Worm (Caenorhabditis elegans): ENCODE data around the gene sta-2.

Gene sta-2

DNA sequence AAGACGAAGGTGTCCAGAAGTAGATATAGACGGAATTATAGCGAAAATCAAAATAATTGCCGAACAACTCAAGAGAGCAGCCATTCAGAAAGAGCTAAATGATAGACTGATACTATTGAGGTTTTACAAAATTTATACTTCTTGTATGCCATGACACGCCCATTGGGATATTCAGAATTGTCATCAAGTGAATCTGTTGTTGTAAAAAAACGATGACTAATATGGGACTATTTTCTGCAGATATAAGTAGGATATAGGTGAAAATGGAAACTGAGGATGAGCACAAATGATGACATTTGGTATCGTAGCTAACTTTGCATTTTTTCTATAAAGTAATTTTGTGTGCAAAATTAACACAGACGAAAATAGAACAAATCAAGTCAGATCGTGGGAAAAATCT, 14.7 kb downstream of the sta-2 start, which contains the start of gene F58E6.8:
Gene F58E6.8, minus strand, starts transcription at position 101 of the 400 bp plus-strand sequence.
- TF ChIP-seq lin-14 (GFP tag; optimal IDR thresholded peaks at IDR 0.05), result no peak
- no peak for TF ChIP-seq pax-3 (tag; optimal IDR thresholded peaks at IDR 0.05)
- no peak for TF ChIP-seq mep-1 (tag; optimal IDR thresholded peaks at IDR 0.05)
- no peak for TF ChIP-seq F16B12.6 (tag; optimal IDR thresholded peaks at IDR 0.05)
- TF ChIP-seq efl-1 (optimal IDR thresholded peaks at IDR 0.05), result no peak
- no peak for TF ChIP-seq efl-1 (GFP tag; optimal IDR thresholded peaks at IDR 0.05 in 1 of 2)

DNA sequence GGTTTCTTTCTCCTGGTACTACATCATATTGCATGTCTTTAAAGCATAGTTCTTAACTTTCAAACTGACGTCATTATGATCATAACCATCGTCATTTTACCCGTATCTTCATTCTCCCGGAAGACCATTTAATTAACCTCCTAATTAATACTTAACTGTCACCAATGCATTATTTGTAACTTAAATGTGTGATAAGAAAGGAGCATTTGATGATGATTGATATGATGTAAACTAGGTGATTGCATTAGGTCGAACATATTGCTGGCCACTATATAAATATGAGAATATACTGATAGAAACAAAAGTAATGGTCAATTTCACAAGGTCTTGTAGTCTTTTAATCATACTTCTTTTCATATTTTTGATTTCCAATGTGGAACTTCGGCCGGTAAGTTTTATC, 15.2 kb downstream of the sta-2 start, which contains the start of gene hrg-3:
Gene hrg-3, plus strand, starts transcription at position 227 of the 400 bp plus-strand sequence.
- TF ChIP-seq pqm-1 (tag; optimal IDR thresholded peaks at IDR 0.05) (peak; percentile 2), elt-2 (tag; optimal IDR thresholded peaks at IDR 0.05) (peak; percentile 87), zip-4 (GFP tag; optimal IDR thresholded peaks at IDR 0.05) (no peak)

DNA sequence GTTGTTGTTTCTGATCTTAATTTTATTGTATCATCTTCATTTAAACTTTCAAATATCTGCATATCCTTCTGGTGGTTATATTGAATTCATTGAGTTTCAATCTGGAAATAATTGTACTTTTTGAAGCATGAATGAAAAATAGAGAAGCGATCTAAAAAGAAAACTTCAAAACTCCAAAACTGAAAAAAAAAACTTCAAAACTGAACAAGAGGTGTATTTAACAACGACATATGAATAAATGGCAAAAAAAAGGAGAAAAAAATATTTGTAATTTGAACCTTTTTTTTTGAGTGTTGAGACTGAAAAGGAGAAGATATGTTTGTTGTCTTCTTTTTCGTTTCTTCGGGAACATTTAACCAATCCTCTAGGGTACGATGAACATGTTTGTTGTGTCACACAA, 16.9 kb downstream of the sta-2 start, which contains the start of gene F58E6.11:
Gene F58E6.11, minus strand, starts transcription at position 101 of the 400 bp plus-strand sequence.
- TF ChIP-seq unc-130 (tag; optimal IDR thresholded peaks at IDR 0.05) (no peak), nhr-28 (tag; optimal IDR thresholded peaks at IDR 0.05) (no peak), sox-4 (tag; optimal IDR thresholded peaks at IDR 0.05) (no peak), egl-13 (tag; optimal IDR thresholded peaks at IDR 0.05) (no peak), lin-35 (GFP tag; optimal IDR thresholded peaks at IDR 0.05) (no peak), snpc-4 (tag; optimal IDR thresholded peaks at IDR 0.05) (no peak), nhr-84 (tag; optimal IDR thresholded peaks at IDR 0.05) (no peak), hlh-17 (GFP tag; optimal IDR thresholded peaks at IDR 0.05; ENCODE audit: borderline replicate concordance) (no peak), egl-27 (tag; optimal IDR thresholded peaks at IDR 0.05) (no peak), alr-1 (tag; optimal IDR thresholded peaks at IDR 0.05; ENCODE audit: borderline replicate concordance) (no peak), lin-14 (GFP tag; optimal IDR thresholded peaks at IDR 0.05) (no peak), blmp-1 (tag; optimal IDR thresholded peaks at IDR 0.05) (no peak), mdl-1 (tag; optimal IDR thresholded peaks at IDR 0.05) (no peak), lin-13 (GFP tag; optimal IDR thresholded peaks at IDR 0.05) (no peak), tlp-1 (tag; optimal IDR thresholded peaks at IDR 0.05) (no peak), nhr-47 (tag; optimal IDR thresholded peaks at IDR 0.05) (no peak), sptf-1 (tag; optimal IDR thresholded peaks at IDR 0.05) (no peak), ceh-63 (GFP tag; optimal IDR thresholded peaks at IDR 0.05) (no peak)

DNA sequence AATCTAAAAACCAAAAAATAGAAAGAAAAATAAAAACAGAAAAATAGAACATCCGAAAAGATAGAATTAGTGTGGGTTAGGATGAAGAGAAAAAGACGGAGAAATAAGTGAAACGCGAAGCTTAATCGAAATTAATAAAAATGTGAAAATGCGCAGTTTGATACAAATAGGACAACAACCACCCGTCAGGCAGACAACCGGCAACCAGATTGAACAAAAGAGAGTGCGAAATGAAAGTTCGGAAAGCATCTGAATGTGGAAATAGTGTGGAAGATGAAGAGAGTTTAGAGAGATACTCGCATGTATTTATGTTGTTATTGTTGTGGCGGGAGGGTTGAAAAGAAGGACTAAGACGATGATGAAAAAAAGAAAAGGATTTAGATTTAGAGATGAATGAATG, 17.4 kb downstream of the sta-2 start:
- TF ChIP-seq lin-14 (GFP tag; optimal IDR thresholded peaks at IDR 0.05) (peak; percentile 62), C16A3.4 (tag; optimal IDR thresholded peaks at IDR 0.05) (no peak), nhr-71 (tag; optimal IDR thresholded peaks at IDR 0.05) (no peak), blmp-1 (tag; optimal IDR thresholded peaks at IDR 0.05) (peak; percentile 96), mef-2 (tag; optimal IDR thresholded peaks at IDR 0.05) (no peak), irx-1 (tag; optimal IDR thresholded peaks at IDR 0.05) (no peak)

- no peak for TF ChIP-seq C16A3.4 (tag; optimal IDR thresholded peaks at IDR 0.05)
- TF ChIP-seq lin-15B (tag; optimal IDR thresholded peaks at IDR 0.05), result no peak
- TF ChIP-seq efl-1 (optimal IDR thresholded peaks at IDR 0.05), result no peak
- no peak for TF ChIP-seq efl-1 (GFP tag; optimal IDR thresholded peaks at IDR 0.05 in 1 of 2)
- no peak for TF ChIP-seq vab-15 (tag; optimal IDR thresholded peaks at IDR 0.05)
- no peak for TF ChIP-seq ama-1 (optimal IDR thresholded peaks at IDR 0.05)
- no peak for TF ChIP-seq unc-30 (tag; optimal IDR thresholded peaks at IDR 0.05)
- TF ChIP-seq unc-86 (tag; optimal IDR thresholded peaks at IDR 0.05), result no peak
- no peak for TF ChIP-seq lsy-2 (tag; optimal IDR thresholded peaks at IDR 0.05)
- TF ChIP-seq sup-37 (GFP tag; optimal IDR thresholded peaks at IDR 0.05), result no peak
- TF ChIP-seq nhr-71 (tag; optimal IDR thresholded peaks at IDR 0.05), result no peak
- no peak for TF ChIP-seq unc-62 (GFP tag; optimal IDR thresholded peaks at IDR 0.05)
- no peak for TF ChIP-seq alr-1 (tag; optimal IDR thresholded peaks at IDR 0.05; ENCODE audit: borderline replicate concordance)
- no peak for TF ChIP-seq nhr-84 (tag; optimal IDR thresholded peaks at IDR 0.05)
Observed at ce11 chrV:9763759-9764158, 22.8 kb downstream of the sta-2 start.

Measured in whole organism, L1 larva.